Fruit fly (Drosophila melanogaster) whole organism, adult: ENCODE data around the gene CG32568.

Source experiments
- CG11617 ChIP-seq: fragments of 200-800 bp; sonication (Bioruptor generic); optimal IDR thresholded peaks from 2 replicates; lab custom pipeline; 2017; ENCODE audit warnings: mild to moderate bottlenecking, missing biosample characterization, missing genetic modification reagents, missing genetic modification characterization
- CG12768 ChIP-seq: fragments of 200-800 bp; sonication (Bioruptor generic); optimal IDR thresholded peaks from 2 replicates; lab custom pipeline; 2017; ENCODE audit warnings: missing biosample characterization, missing genetic modification characterization, mild to moderate bottlenecking, moderate library complexity, missing genetic modification reagents
- CG14711 ChIP-seq: fragments of 200-800 bp; sonication (Bioruptor generic); optimal IDR thresholded peaks from 2 replicates; lab custom pipeline; 2018; ENCODE audit warnings: missing biosample characterization, mild to moderate bottlenecking, missing genetic modification characterization, moderate library complexity
- CG1620 ChIP-seq: fragments of 200-800 bp; sonication (Bioruptor generic); optimal IDR thresholded peaks from 2 replicates; lab custom pipeline; 2016; ENCODE audit warnings: missing biosample characterization, missing genetic modification characterization
- CG33017 ChIP-seq: fragments of 200-800 bp; sonication (Bioruptor generic); optimal IDR thresholded peaks from 2 replicates; lab custom pipeline; 2018; ENCODE audit warnings: missing biosample characterization, mild to moderate bottlenecking, missing genetic modification characterization, moderate library complexity
- CG5204 ChIP-seq: fragments of 200-800 bp; sonication (Bioruptor generic); optimal IDR thresholded peaks from 2 replicates; lab custom pipeline; 2016; ENCODE audit warnings: missing biosample characterization, missing genetic modification characterization
- CG7045 ChIP-seq: fragments of 200-800 bp; sonication (Bioruptor generic); optimal IDR thresholded peaks from 2 replicates; lab custom pipeline; 2017; ENCODE audit warnings: missing biosample characterization, mild to moderate bottlenecking, missing genetic modification characterization
- CG7101 ChIP-seq: fragments of 200-800 bp; sonication (Bioruptor generic); optimal IDR thresholded peaks from 2 replicates; lab custom pipeline; 2018; ENCODE audit warnings: missing biosample characterization, mild to moderate bottlenecking, missing genetic modification characterization, moderate library complexity
- Clk ChIP-seq: fragments of 200-800 bp; sonication (Bioruptor generic); optimal IDR thresholded peaks from 2 replicates; lab custom pipeline; 2017; ENCODE audit warnings: missing biosample characterization, missing genetic modification characterization
- Crg-1 ChIP-seq: fragments of 200-800 bp; sonication (Bioruptor generic); optimal IDR thresholded peaks from 2 replicates; lab custom pipeline; 2016; ENCODE audit warnings: missing biosample characterization, missing genetic modification characterization
- Hr96 ChIP-seq: fragments of 200-800 bp; sonication (Bioruptor generic); optimal IDR thresholded peaks from 2 replicates; lab custom pipeline; 2016; ENCODE audit warnings: missing biosample characterization, missing genetic modification characterization
- Mnt ChIP-seq: fragments of 200-800 bp; sonication (Bioruptor generic); optimal IDR thresholded peaks from 2 replicates; lab custom pipeline; 2016; ENCODE audit warnings: missing biosample characterization, mild to moderate bottlenecking, missing genetic modification characterization
- bab1 ChIP-seq: fragments of 200-800 bp; sonication (Bioruptor generic); optimal IDR thresholded peaks from 3 replicates; lab custom pipeline; 2019; ENCODE audit warnings: missing biosample characterization, mild to moderate bottlenecking, missing genetic modification characterization, moderate library complexity
- cic ChIP-seq: fragments of 200-800 bp; sonication (Bioruptor generic); optimal IDR thresholded peaks from 2 replicates; lab custom pipeline; 2017; ENCODE audit warnings: missing biosample characterization, mild to moderate bottlenecking, missing genetic modification characterization, moderate library complexity
- cnc ChIP-seq, 2 experiments: fragments of >200 bp; optimal IDR thresholded peaks; 2 replicates each; lab custom pipeline; 2017
- kay ChIP-seq: fragments of 200-800 bp; sonication (Bioruptor generic); peaks from one replicate; lab custom pipeline; 2016; ENCODE audit warnings: missing biosample characterization, missing genetic modification characterization, borderline replicate concordance
- ovo ChIP-seq: fragments of 200-800 bp; sonication (Bioruptor generic); optimal IDR thresholded peaks from 2 replicates; lab custom pipeline; 2016; ENCODE audit warnings: missing biosample characterization, missing genetic modification characterization
- pad ChIP-seq: fragments of 200-800 bp; sonication (Bioruptor generic); optimal IDR thresholded peaks from 3 replicates; lab custom pipeline; 2017; ENCODE audit warnings: missing biosample characterization, missing genetic modification characterization, mild to moderate bottlenecking, moderate library complexity, missing genetic modification reagents
- tj ChIP-seq: fragments of 200-800 bp; sonication (Bioruptor generic); optimal IDR thresholded peaks from 3 replicates; lab custom pipeline; 2017; ENCODE audit warnings: missing biosample characterization, mild to moderate bottlenecking, missing genetic modification characterization, moderate library complexity
- toe ChIP-seq: fragments of 200-800 bp; sonication (Bioruptor generic); optimal IDR thresholded peaks from 2 replicates; lab custom pipeline; 2016; ENCODE audit warnings: missing biosample characterization, missing genetic modification characterization

Gene CG32568

dm6 chrX:16706774-16707173 is 33.9 kb upstream of the CG32568 start, which contains the start of gene CG9672:
Gene CG9672 (minus strand): TSS chrX:16706874.
- TF ChIP-seq CG5204 (GFP tag; lab: Kevin White, UChicago), result no peak
- TF ChIP-seq cnc (optimal IDR thresholded peaks at IDR 0.05; lab: Kevin White, UChicago), result no peak
- no peak for TF ChIP-seq Clk (GFP tag; lab: Kevin White, UChicago)
- no peak for TF ChIP-seq CG7045 (GFP tag; lab: Kevin White, UChicago)
- no peak for TF ChIP-seq CG1620 (GFP tag; lab: Kevin White, UChicago)
- no peak for TF ChIP-seq tj
- TF ChIP-seq Mnt, result no peak

dm6 chrX:16711003-16711402 is 29.7 kb upstream of the CG32568 start, which contains the start of gene CG13008:
Gene CG13008 (plus strand): TSS chrX:16711303.
- TF ChIP-seq CG33017 (tag; lab: Kevin White, UChicago) (no peak), pad (GFP tag; lab: Kevin White, UChicago) (no peak), CG7101 (tag; lab: Kevin White, UChicago) (no peak), Clk (GFP tag; lab: Kevin White, UChicago) (no peak), Hr96 (GFP tag; lab: Kevin White, UChicago) (no peak), bab1 (GFP tag; lab: Kevin White, UChicago) (no peak), cic (GFP tag; lab: Kevin White, UChicago) (no peak), Mnt (no peak), CG11617 (GFP tag; lab: Kevin White, UChicago) (no peak), CG14711 (tag; lab: Kevin White, UChicago) (no peak), Crg-1 (no peak), CG1620 (GFP tag; lab: Kevin White, UChicago) (no peak), CG5204 (GFP tag; lab: Kevin White, UChicago) (no peak), CG12768 (GFP tag; lab: Kevin White, UChicago) (no peak), cnc (optimal IDR thresholded peaks at IDR 0.05; lab: Kevin White, UChicago) (no peak), toe (no peak), ovo (GFP tag; lab: Kevin White, UChicago) (no peak), CG7045 (GFP tag; lab: Kevin White, UChicago) (no peak), kay (GFP tag; lab: Kevin White, UChicago) (no peak), tj (no peak)

DNA sequence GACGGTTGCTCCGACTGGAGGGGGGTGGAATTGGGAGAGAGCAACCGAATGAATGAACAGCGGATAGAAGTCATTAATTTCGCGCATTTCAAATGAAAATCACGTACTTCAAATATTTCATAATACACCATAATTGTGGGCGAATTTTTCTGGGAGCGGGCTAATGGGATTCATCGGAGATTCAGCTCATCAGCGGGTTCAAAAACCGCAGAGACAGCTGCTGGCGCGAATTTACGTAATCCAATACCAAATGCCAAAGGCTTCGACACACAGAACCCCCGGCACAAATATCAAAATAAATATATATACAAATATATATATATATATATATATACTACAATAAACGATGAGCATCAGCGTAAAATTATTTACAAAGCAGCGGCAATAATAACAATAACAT is 24.1 kb upstream of the CG32568 start:
- TF ChIP-seq Hr96 (GFP tag; lab: Kevin White, UChicago) (no peak), toe (no peak), cnc (optimal IDR thresholded peaks at IDR 0.05; lab: Kevin White, UChicago) (no peak), CG1620 (GFP tag; lab: Kevin White, UChicago) (no peak), Crg-1 (no peak), bab1 (GFP tag; lab: Kevin White, UChicago) (no peak), CG7045 (GFP tag; lab: Kevin White, UChicago) (no peak), CG14711 (tag; lab: Kevin White, UChicago) (no peak), Mnt (no peak), pad (GFP tag; lab: Kevin White, UChicago) (no peak), CG33017 (tag; lab: Kevin White, UChicago) (no peak), tj (no peak), CG11617 (GFP tag; lab: Kevin White, UChicago) (no peak), Clk (GFP tag; lab: Kevin White, UChicago) (no peak), CG12768 (GFP tag; lab: Kevin White, UChicago) (no peak), ovo (GFP tag; lab: Kevin White, UChicago) (no peak), CG7101 (tag; lab: Kevin White, UChicago) (no peak)

DNA sequence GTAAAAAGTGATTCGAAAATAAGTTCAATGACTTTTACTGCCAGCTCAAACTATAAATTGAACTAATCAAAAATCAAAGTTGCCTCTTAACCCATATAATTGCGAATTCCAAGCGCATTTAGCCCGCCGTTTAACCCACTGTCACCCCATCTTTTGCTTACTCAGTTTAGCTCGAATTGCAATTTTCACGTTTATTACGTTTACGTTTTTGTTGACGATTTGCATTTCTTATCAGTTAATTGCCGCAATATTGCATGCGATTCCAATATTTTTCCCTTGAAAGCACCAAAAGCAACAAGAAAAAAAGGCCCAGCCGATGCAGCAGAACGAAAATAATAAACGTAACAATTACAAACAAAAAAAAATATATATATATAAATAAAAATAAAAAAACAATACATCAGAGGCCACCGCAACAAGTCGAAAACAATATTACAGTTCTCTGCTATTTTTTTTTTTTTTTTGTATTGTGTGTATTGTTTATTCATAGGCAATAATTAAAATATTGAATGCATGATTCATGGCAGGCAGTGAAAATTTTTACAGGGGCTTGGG is 22.5 kb upstream of the CG32568 start:
- TF ChIP-seq ovo (GFP tag; lab: Kevin White, UChicago) (no peak), tj (peak; percentile 98), cic (GFP tag; lab: Kevin White, UChicago) (peak; percentile 37), CG1620 (GFP tag; lab: Kevin White, UChicago) (no peak), CG33017 (tag; lab: Kevin White, UChicago) (peak; percentile 5)

dm6 chrX:16721168-16721567 is 19.5 kb upstream of the CG32568 start, which contains the start of the genes CG32572 and CG34325:
Gene CG32572 (plus strand): TSS chrX:16721183.
Gene CG34325 (minus strand): TSS chrX:16721411.
- TF ChIP-seq tj, result peak; percentile 74
- no peak for TF ChIP-seq CG5204 (GFP tag; lab: Kevin White, UChicago)
- no peak for TF ChIP-seq Crg-1
- peak; percentile 1 for TF ChIP-seq bab1 (GFP tag; lab: Kevin White, UChicago)

dm6 chrX:16723203-16724173 is 17.2 kb upstream of the CG32568 start:
- peak; percentile 32 for TF ChIP-seq CG11617 (GFP tag; lab: Kevin White, UChicago)
- no peak for TF ChIP-seq CG12768 (GFP tag; lab: Kevin White, UChicago)
- TF ChIP-seq ovo (GFP tag; lab: Kevin White, UChicago), result no peak
- TF ChIP-seq CG7101 (tag; lab: Kevin White, UChicago), result peak; percentile 52
- TF ChIP-seq Hr96 (GFP tag; lab: Kevin White, UChicago), result no peak
- peak; percentile 43 for TF ChIP-seq bab1 (GFP tag; lab: Kevin White, UChicago)
- TF ChIP-seq CG5204 (GFP tag; lab: Kevin White, UChicago), result peak; percentile 21
- TF ChIP-seq CG14711 (tag; lab: Kevin White, UChicago), result no peak
- TF ChIP-seq tj, result no peak
- peak; percentile 63 for TF ChIP-seq pad (GFP tag; lab: Kevin White, UChicago)
- TF ChIP-seq cnc (optimal IDR thresholded peaks at IDR 0.05; lab: Kevin White, UChicago), result no peak
- TF ChIP-seq toe, result peak; percentile 5
- no peak for TF ChIP-seq CG1620 (GFP tag; lab: Kevin White, UChicago)
- no peak for TF ChIP-seq CG7045 (GFP tag; lab: Kevin White, UChicago)
- no peak for TF ChIP-seq cic (GFP tag; lab: Kevin White, UChicago)
- no peak for TF ChIP-seq Crg-1
- no peak for TF ChIP-seq Clk (GFP tag; lab: Kevin White, UChicago)
- TF ChIP-seq CG33017 (tag; lab: Kevin White, UChicago), result peak; percentile 22
- no peak for TF ChIP-seq kay (GFP tag; lab: Kevin White, UChicago)
- no peak for TF ChIP-seq Mnt
